Fruit fly (Drosophila melanogaster): ENCODE results near the gene Spase22-23.

The Spase22-23 gene

DNA sequence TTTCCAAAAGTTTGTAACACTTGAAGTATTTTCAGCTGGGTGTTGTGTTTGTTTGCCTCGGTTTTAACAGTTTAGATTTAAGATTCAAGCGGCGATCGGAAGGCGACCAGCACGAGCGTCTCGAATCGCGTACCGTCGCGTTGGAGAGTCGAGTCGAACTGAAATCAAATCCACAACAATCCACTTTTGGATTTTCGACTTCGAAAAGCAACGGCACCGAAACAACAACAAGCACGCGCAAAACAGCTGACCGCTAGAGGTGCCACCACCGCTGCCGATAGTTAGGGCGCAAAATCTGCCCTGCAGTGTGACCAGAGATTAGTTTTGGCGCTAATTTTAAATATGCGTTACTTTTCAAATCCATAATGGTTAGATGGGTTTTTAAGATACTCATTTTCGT lies 41.2 kb upstream of the Spase22-23 start, which contains the start of gene jar (continued):
- TF ChIP-seq Rx (GFP tag; IDR thresholded peaks at IDR 0.05), result no peak
- peak; percentile 78 for TF ChIP-seq CG10267 (tag; optimal IDR thresholded peaks at IDR 0.05)
- peak; percentile 56; the same call in 1 of the 2 replicates for TF ChIP-seq Atf6 (GFP tag; IDR thresholded peaks at IDR 0.05)
- no peak for TF ChIP-seq cwo (GFP tag; optimal IDR thresholded peaks at IDR 0.05)
- peak; percentile 66 for TF ChIP-seq CG10147 (GFP tag; optimal IDR thresholded peaks at IDR 0.05)
- TF ChIP-seq CrebB (tag; optimal IDR thresholded peaks at IDR 0.05), result peak; percentile 70
- TF ChIP-seq crol (GFP tag; IDR thresholded peaks at IDR 0.05), result 0 out of 2 replicates have a peak, but pooled peaks have one; percentile 9
- TF ChIP-seq CG2116 (GFP tag; optimal IDR thresholded peaks at IDR 0.05), result peak; percentile 83
- no peak for TF ChIP-seq luna (GFP tag; optimal IDR thresholded peaks at IDR 0.05)
- no peak for TF ChIP-seq lov (optimal IDR thresholded peaks at IDR 0.05)
- TF ChIP-seq lov (GFP tag; IDR thresholded peaks at IDR 0.05), result 0 out of 3 replicates have a peak, but pooled peaks have one; percentile 32
- TF ChIP-seq NC2α (GFP tag; optimal IDR thresholded peaks at IDR 0.05), result peak; percentile 24
- peak; percentile 50 for TF ChIP-seq bigmax (GFP tag; optimal IDR thresholded peaks at IDR 0.05)
- peak; percentile 49 for TF ChIP-seq Sin3A (optimal IDR thresholded peaks at IDR 0.05)
- TF ChIP-seq CG30431 (GFP tag; optimal IDR thresholded peaks at IDR 0.05), result no peak
- peak; percentile 45 for TF ChIP-seq CG1024 (GFP tag; IDR thresholded peaks at IDR 0.05)
- TF ChIP-seq CG18262 (tag; optimal IDR thresholded peaks at IDR 0.05), result peak; percentile 30
- TF ChIP-seq chinmo (GFP tag; IDR thresholded peaks at IDR 0.05; ENCODE audit: partially characterized antibody), result peak; percentile 95; the same call in 3 of the 4 replicates
- TF ChIP-seq CG8765 (GFP tag; IDR thresholded peaks at IDR 0.05), result peak; percentile 40; the same call in 1 of the 2 replicates
- no peak for TF ChIP-seq peb (GFP tag; IDR thresholded peaks at IDR 0.05)
- TF ChIP-seq rib (GFP tag; IDR thresholded peaks at IDR 0.05), result peak; percentile 65
- TF ChIP-seq CG4404 (GFP tag; IDR thresholded peaks at IDR 0.05), result no peak
- TF ChIP-seq CG10959 (GFP tag; IDR thresholded peaks at IDR 0.05), result no peak
- peak; percentile 71 for TF ChIP-seq CG12071 (GFP tag; optimal IDR thresholded peaks at IDR 0.05)
- TF ChIP-seq Max (GFP tag; optimal IDR thresholded peaks at IDR 0.05), result no peak
- peak; percentile 93 for TF ChIP-seq unc-4 (GFP tag; IDR thresholded peaks at IDR 0.05; ENCODE audit: partially characterized antibody)
- TF ChIP-seq sqz (GFP tag; optimal IDR thresholded peaks at IDR 0.05), result peak; percentile 43
- TF ChIP-seq knrl (GFP tag; IDR thresholded peaks at IDR 0.05; ENCODE audit: partially characterized antibody), result peak; percentile 88
- peak; percentile 30 for TF ChIP-seq CG3281 (GFP tag; optimal IDR thresholded peaks at IDR 0.05)
- no peak for TF ChIP-seq Hr51 (GFP tag; optimal IDR thresholded peaks at IDR 0.05)
- peak; percentile 39 for TF ChIP-seq CG8924 (tag; optimal IDR thresholded peaks at IDR 0.05)
- TF ChIP-seq btn (GFP tag; optimal IDR thresholded peaks at IDR 0.05), result no peak
- TF ChIP-seq CG9817 (tag; optimal IDR thresholded peaks at IDR 0.05), result no peak
- no peak for TF ChIP-seq CG12744 (GFP tag; optimal IDR thresholded peaks at IDR 0.05)
- TF ChIP-seq CG12104 (GFP tag; optimal IDR thresholded peaks at IDR 0.05), result no peak
- peak in 1 of 2 experiments; percentile 7 for TF ChIP-seq tll (GFP tag; optimal IDR thresholded peaks at IDR 0.05)
- peak; percentile 57 for TF ChIP-seq CTCF (GFP tag; optimal IDR thresholded peaks at IDR 0.05)
- TF ChIP-seq CG3847 (GFP tag; IDR thresholded peaks at IDR 0.05), result peak; percentile 65
- no peak for TF ChIP-seq chif (GFP tag; optimal IDR thresholded peaks at IDR 0.05)
- TF ChIP-seq pum (GFP tag; optimal IDR thresholded peaks at IDR 0.05), result no peak
- TF ChIP-seq CG32532 (GFP tag; IDR thresholded peaks at IDR 0.05), result peak; percentile 49; the same call in 1 of the 2 replicates
- TF ChIP-seq ERR (GFP tag; optimal IDR thresholded peaks at IDR 0.05), result peak; percentile 6
- no peak for TF ChIP-seq vfl (GFP tag; optimal IDR thresholded peaks at IDR 0.05)
- TF ChIP-seq HLH54F (GFP tag; optimal IDR thresholded peaks at IDR 0.05), result no peak
- peak; percentile 24 for TF ChIP-seq salm (tag; optimal IDR thresholded peaks at IDR 0.05)
- no peak for TF ChIP-seq Neu2 (GFP tag; optimal IDR thresholded peaks at IDR 0.05; ENCODE audit: borderline replicate concordance)
- TF ChIP-seq scrt (GFP tag; optimal IDR thresholded peaks at IDR 0.05), result peak; percentile 22
- 0 out of 3 replicates have a peak, but pooled peaks have one; percentile 67 for TF ChIP-seq CG2199 (GFP tag; IDR thresholded peaks at IDR 0.05)
- TF ChIP-seq z (GFP tag; IDR thresholded peaks at IDR 0.05), result no peak
- TF ChIP-seq Sry-δ (GFP tag; optimal IDR thresholded peaks at IDR 0.05), result peak; percentile 98
- TF ChIP-seq Lim3 (GFP tag; IDR thresholded peaks at IDR 0.05), result no peak
- peak; percentile 71 for TF ChIP-seq tna (GFP tag; IDR thresholded peaks at IDR 0.05; ENCODE audit: partially characterized antibody)
